Fruit fly (Drosophila melanogaster) whole organism, embryonic: Measurements from ENCODE around the gene CG13404.

Experiments
- B-H1 ChIP-seq: fragments of 200-800 bp; sonication (Bioruptor generic); IDR thresholded peaks from 3 replicates; pipeline ENCODE4 v1.3.6; 2022; ENCODE audit warnings: missing biosample characterization, missing genetic modification characterization
- Blimp-1 ChIP-seq: fragments of 200-800 bp; sonication (Bioruptor generic); optimal IDR thresholded peaks from 3 replicates; lab custom pipeline; 2018; ENCODE audit warnings: missing biosample characterization, missing genetic modification characterization, mild to moderate bottlenecking, moderate library complexity, missing genetic modification reagents
- C15 ChIP-seq: fragments of 200-800 bp; sonication (Bioruptor generic); IDR thresholded peaks from 3 replicates; pipeline ENCODE4 v1.3.6; 2022; ENCODE audit warnings: missing biosample characterization, missing genetic modification characterization
- CG10267 ChIP-seq: fragments of 200-800 bp; sonication (Bioruptor generic); optimal IDR thresholded peaks from 2 replicates; lab custom pipeline; 2018; ENCODE audit warnings: missing biosample characterization, mild to moderate bottlenecking, missing genetic modification characterization, moderate library complexity
- CG10321 ChIP-seq: fragments of 200-800 bp; sonication (Bioruptor generic); IDR thresholded peaks from 2 replicates; pipeline ENCODE4 v1.3.6; 2022; ENCODE audit warnings: missing biosample characterization, missing genetic modification characterization
- CG11504 ChIP-seq: fragments of 200-800 bp; sonication (Bioruptor generic); optimal IDR thresholded peaks from 3 replicates; lab custom pipeline; 2019; ENCODE audit warnings: missing biosample characterization, mild to moderate bottlenecking, missing genetic modification characterization, moderate library complexity
- CG12104 ChIP-seq: fragments of 200-800 bp; sonication (Bioruptor generic); optimal IDR thresholded peaks from 3 replicates; lab custom pipeline; 2016; ENCODE audit warnings: missing biosample characterization, missing genetic modification characterization
- CG12236 ChIP-seq: fragments of 200-800 bp; sonication (Bioruptor generic); optimal IDR thresholded peaks from 2 replicates; lab custom pipeline; 2016; ENCODE audit warnings: missing biosample characterization, missing genetic modification characterization
- CG13123 ChIP-seq: fragments of 200-800 bp; sonication (Bioruptor generic); optimal IDR thresholded peaks from 2 replicates; lab custom pipeline; 2016; ENCODE audit warnings: missing biosample characterization, missing genetic modification characterization
- CG13894 ChIP-seq: fragments of 200-800 bp; sonication (Bioruptor generic); optimal IDR thresholded peaks from 3 replicates; lab custom pipeline; 2018; ENCODE audit warnings: missing biosample characterization, mild to moderate bottlenecking, missing genetic modification characterization, moderate library complexity
- CG14014 ChIP-seq: fragments of 200-800 bp; sonication (Bioruptor generic); IDR thresholded peaks from 2 replicates; pipeline ENCODE4 v1.3.6; 2022; ENCODE audit warnings: missing biosample characterization, missing genetic modification characterization
- CG14667 ChIP-seq: fragments of 200-800 bp; sonication (Bioruptor generic); IDR thresholded peaks from 2 replicates; pipeline ENCODE4 v1.3.6; 2022; ENCODE audit warnings: missing biosample characterization, missing genetic modification characterization
- CG15073 ChIP-seq: fragments of 200-800 bp; sonication (Bioruptor generic); optimal IDR thresholded peaks from 2 replicates; lab custom pipeline; 2016; ENCODE audit warnings: missing biosample characterization, missing genetic modification characterization
- CG1647 ChIP-seq: fragments of 200-800 bp; sonication (Bioruptor generic); optimal IDR thresholded peaks from 3 replicates; lab custom pipeline; 2016; ENCODE audit warnings: missing biosample characterization, missing genetic modification characterization
- CG17568 ChIP-seq: fragments of 200-800 bp; sonication (Bioruptor generic); optimal IDR thresholded peaks from 2 replicates; lab custom pipeline; 2018; ENCODE audit warnings: missing biosample characterization, mild to moderate bottlenecking, missing genetic modification characterization, moderate library complexity
- CG18599 ChIP-seq: fragments of 200-800 bp; sonication (Bioruptor generic); optimal IDR thresholded peaks from 3 replicates; lab custom pipeline; 2017; ENCODE audit warnings: missing biosample characterization, missing genetic modification characterization, mild to moderate bottlenecking, moderate library complexity, missing genetic modification reagents
- CG30403 ChIP-seq: fragments of 200-800 bp; sonication (Bioruptor generic); optimal IDR thresholded peaks from 3 replicates; lab custom pipeline; 2016; ENCODE audit warnings: missing biosample characterization, missing genetic modification characterization
- CG31388 ChIP-seq: fragments of 200-800 bp; sonication (Bioruptor generic); optimal IDR thresholded peaks from 2 replicates; lab custom pipeline; 2016; ENCODE audit warnings: missing biosample characterization, missing genetic modification characterization
- CG33213 ChIP-seq: fragments of 200-800 bp; sonication (Bioruptor generic); optimal IDR thresholded peaks from 3 replicates; lab custom pipeline; 2016; ENCODE audit warnings: missing biosample characterization, missing genetic modification characterization
- CG7556 ChIP-seq: fragments of 200-800 bp; sonication (Bioruptor generic); optimal IDR thresholded peaks from 2 replicates; lab custom pipeline; 2017; ENCODE audit warnings: missing biosample characterization, mild to moderate bottlenecking, missing genetic modification characterization
- Dek ChIP-seq: fragments of 200-800 bp; sonication (Bioruptor generic); optimal IDR thresholded peaks from 3 replicates; lab custom pipeline; 2019; ENCODE audit warnings: missing biosample characterization, mild to moderate bottlenecking, missing genetic modification characterization, moderate library complexity
- E2f1 ChIP-seq: fragments of 200-800 bp; sonication (Bioruptor generic); IDR thresholded peaks from 2 replicates; pipeline ENCODE4 v1.3.6; 2022; ENCODE audit warnings: missing biosample characterization, missing genetic modification characterization
- Hr51 ChIP-seq, 2 experiments: fragments of 200-800 bp; sonication (Bioruptor generic); optimal IDR thresholded peaks; 2 replicates in 1 of 2; 3 replicates in 1 of 2; lab custom pipeline; 2016 to 2018; ENCODE audit warnings: missing biosample characterization in 2 of 2, missing genetic modification characterization in 2 of 2, mild to moderate bottlenecking in 1 of 2, moderate library complexity in 1 of 2
- Hr78 ChIP-seq, 2 experiments: fragments of 200-800 bp in 1 of 2; fragments of >200 bp in 1 of 2; sonication (Bioruptor generic) in 1 of 2; optimal IDR thresholded peaks; 2 replicates each; lab custom pipeline; 2017 to 2019; ENCODE audit warnings: missing biosample characterization in 2 of 2, missing genetic modification characterization in 2 of 2, mild to moderate bottlenecking in 1 of 2, moderate library complexity in 1 of 2
- MTF-1 ChIP-seq: fragments of 200-800 bp; sonication (Bioruptor generic); optimal IDR thresholded peaks from 2 replicates; lab custom pipeline; 2018; ENCODE audit warnings: missing biosample characterization, mild to moderate bottlenecking, missing genetic modification characterization, borderline replicate concordance
- NK7.1 ChIP-seq: fragments of 200-800 bp; sonication (Bioruptor generic); optimal IDR thresholded peaks from 3 replicates; lab custom pipeline; 2016; ENCODE audit warnings: missing biosample characterization, missing genetic modification characterization
- amos ChIP-seq: fragments of 200-800 bp; sonication (Bioruptor generic); IDR thresholded peaks from 2 replicates; pipeline ENCODE4 v1.3.6; 2022; ENCODE audit warnings: missing biosample characterization, missing genetic modification characterization; ENCODE audit not compliant: partially characterized antibody
- bowl ChIP-seq: fragments of 200-800 bp; sonication (Bioruptor generic); IDR thresholded peaks from 2 replicates; pipeline ENCODE4 v1.3.6; 2022; ENCODE audit warnings: missing biosample characterization, missing genetic modification characterization
- dan ChIP-seq: fragments of 200-800 bp; sonication (Bioruptor generic); IDR thresholded peaks from 2 replicates; pipeline ENCODE4 v1.3.6; 2022; ENCODE audit warnings: missing biosample characterization, missing genetic modification characterization
- dysf ChIP-seq: fragments of 200-800 bp; sonication (Bioruptor generic); IDR thresholded peaks from 3 replicates; pipeline ENCODE4 v1.3.6; 2022; ENCODE audit warnings: missing biosample characterization, missing genetic modification characterization
- en ChIP-seq: fragments of 200-800 bp; sonication (Bioruptor generic); optimal IDR thresholded peaks from 2 replicates; lab custom pipeline; 2016; ENCODE audit warnings: missing biosample characterization, missing genetic modification characterization
- fru ChIP-seq: fragments of >200 bp; optimal IDR thresholded peaks from 2 replicates; lab custom pipeline; 2017
- fu2 ChIP-seq: fragments of 200-800 bp; sonication (Bioruptor generic); optimal IDR thresholded peaks from 2 replicates; lab custom pipeline; 2016; ENCODE audit warnings: missing biosample characterization, missing genetic modification characterization
- gem ChIP-seq: fragments of 200-800 bp; sonication (Bioruptor generic); optimal IDR thresholded peaks from 2 replicates; lab custom pipeline; 2019; ENCODE audit warnings: missing biosample characterization, mild to moderate bottlenecking, missing genetic modification characterization, moderate library complexity
- gsb ChIP-seq: fragments of 200-800 bp; sonication (Bioruptor generic); IDR thresholded peaks from 2 replicates; pipeline ENCODE4 v1.3.6; 2022; ENCODE audit warnings: missing biosample characterization, missing genetic modification characterization
- kah ChIP-seq: fragments of 200-800 bp; sonication (Bioruptor generic); optimal IDR thresholded peaks from 2 replicates; lab custom pipeline; 2018; ENCODE audit warnings: missing biosample characterization, mild to moderate bottlenecking, missing genetic modification characterization
- lab ChIP-seq: fragments of 200-800 bp; sonication (Bioruptor generic); optimal IDR thresholded peaks from 3 replicates; lab custom pipeline; 2017; ENCODE audit warnings: missing biosample characterization, missing genetic modification characterization, mild to moderate bottlenecking, moderate library complexity, missing genetic modification reagents
- nau ChIP-seq: fragments of 200-800 bp; sonication (Bioruptor generic); optimal IDR thresholded peaks from 3 replicates; lab custom pipeline; 2017; ENCODE audit warnings: missing biosample characterization, mild to moderate bottlenecking, missing genetic modification characterization, missing genetic modification reagents
- onecut ChIP-seq: fragments of 200-800 bp; sonication (Bioruptor generic); IDR thresholded peaks from 2 replicates; pipeline ENCODE4 v1.3.6; 2022; ENCODE audit warnings: missing biosample characterization, missing genetic modification characterization
- otp ChIP-seq: fragments of 200-800 bp; sonication (Bioruptor generic); IDR thresholded peaks from 3 replicates; pipeline ENCODE4, ENCODE4 v1.3.6; 2022; ENCODE audit warnings: missing biosample characterization, missing genetic modification characterization
- pnt ChIP-seq: fragments of 200-800 bp; sonication (Bioruptor generic); optimal IDR thresholded peaks from 3 replicates; lab custom pipeline; 2016; ENCODE audit warnings: missing biosample characterization, missing genetic modification characterization
- prd ChIP-seq, 3 experiments: fragments of >200 bp in 2 of 3; fragments of 200-800 bp in 1 of 3; sonication (Bioruptor generic) in 1 of 3; optimal IDR thresholded peaks in 2 of 3; IDR thresholded peaks in 1 of 3; 2 replicates in 2 of 3; 3 replicates in 1 of 3; pipeline versions ENCODE4 v1.3.6 to Lab custom; 2017 to 2022; ENCODE audit warnings: missing biosample characterization in 1 of 3, missing genetic modification characterization in 1 of 3
- sim ChIP-seq: fragments of 200-800 bp; sonication (Bioruptor generic); IDR thresholded peaks from 2 replicates; pipeline ENCODE4 v1.3.6; 2022; ENCODE audit warnings: missing biosample characterization, missing genetic modification characterization
- sqz ChIP-seq: fragments of 200-800 bp; sonication (Bioruptor generic); optimal IDR thresholded peaks from 3 replicates; lab custom pipeline; 2018; ENCODE audit warnings: missing biosample characterization, mild to moderate bottlenecking, missing genetic modification characterization
- tgo ChIP-seq: fragments of 200-800 bp; sonication (Bioruptor generic); IDR thresholded peaks from 3 replicates; pipeline ENCODE4 v1.3.6; 2022; ENCODE audit warnings: missing biosample characterization, missing genetic modification characterization
- tna ChIP-seq: fragments of 200-800 bp; sonication (Bioruptor generic); IDR thresholded peaks from 2 replicates; pipeline ENCODE4 v1.3.6; 2022; ENCODE audit warnings: missing biosample characterization, missing genetic modification characterization; ENCODE audit not compliant: partially characterized antibody
- ttk ChIP-seq: fragments of 200-800 bp; sonication (Bioruptor generic); IDR thresholded peaks from 2 replicates; pipeline ENCODE4 v2.1.2; 2022; ENCODE audit warnings: missing biosample characterization, missing genetic modification characterization
- vvl ChIP-seq: fragments of 200-800 bp; sonication (Bioruptor generic); IDR thresholded peaks from 2 replicates; pipeline ENCODE4 v1.3.6; 2022; ENCODE audit warnings: missing biosample characterization, missing genetic modification characterization
- yki ChIP-seq: fragments of >200 bp; optimal IDR thresholded peaks from 3 replicates; lab custom pipeline; 2018
- z ChIP-seq: fragments of 200-800 bp; sonication (Bioruptor generic); IDR thresholded peaks from 3 replicates; pipeline ENCODE4 v1.3.6; 2022; ENCODE audit warnings: missing biosample characterization, missing genetic modification characterization
- zen ChIP-seq: fragments of 200-800 bp; sonication (Bioruptor generic); optimal IDR thresholded peaks from 3 replicates; lab custom pipeline; 2018; ENCODE audit warnings: missing biosample characterization, mild to moderate bottlenecking, missing genetic modification characterization, moderate library complexity
- zfh2 ChIP-seq: fragments of 200-800 bp; sonication (Bioruptor generic); optimal IDR thresholded peaks from 2 replicates; lab custom pipeline; 2016; ENCODE audit warnings: missing biosample characterization, missing genetic modification characterization

The CG13404 gene

dm6 chrX:14218045-14218483 is 48.0 kb downstream of the CG13404 start (continued):
- TF ChIP-seq otp (GFP tag; lab: Robert Waterston, UW), result peak; percentile 78; the same call in 2 of the 3 replicates
- TF ChIP-seq CG13123 (GFP tag; lab: Kevin White, UChicago), result peak; percentile 64
- peak; percentile 13 for TF ChIP-seq CG33213 (GFP tag; lab: Kevin White, UChicago)
- peak; percentile 58 for TF ChIP-seq CG10321 (GFP tag; lab: Robert Waterston, UW)
- TF ChIP-seq prd (optimal IDR thresholded peaks at IDR 0.05; lab: Kevin White, UChicago), result no peak
- TF ChIP-seq prd (GFP tag; IDR thresholded peaks at IDR 0.05; lab: Robert Waterston, UW), result peak; percentile 93
- peak; percentile 81 for TF ChIP-seq CG14667 (GFP tag; lab: Robert Waterston, UW)
- TF ChIP-seq en (GFP tag; lab: Kevin White, UChicago), result peak; percentile 45
- peak; percentile 81 for TF ChIP-seq nau
- peak; percentile 88 for TF ChIP-seq Blimp-1 (GFP tag; lab: Kevin White, UChicago)
- TF ChIP-seq CG12104 (GFP tag; lab: Kevin White, UChicago), result peak; percentile 81
- TF ChIP-seq dysf (GFP tag; lab: Robert Waterston, UW), result peak; percentile 93
- TF ChIP-seq yki (lab: Kevin White, UChicago), result no peak
- peak; percentile 73 for TF ChIP-seq pnt (GFP tag; lab: Kevin White, UChicago)
- TF ChIP-seq z (GFP tag; lab: Robert Waterston, UW), result no peak
- TF ChIP-seq zen, result peak; percentile 84
- no peak for TF ChIP-seq fru
- peak; percentile 77 for TF ChIP-seq ttk (GFP tag; lab: Robert Waterston, UW)
- peak; percentile 81 for TF ChIP-seq sim (GFP tag; lab: Robert Waterston, UW)
- peak; percentile 48 for TF ChIP-seq fu2 (GFP tag; lab: Kevin White, UChicago)
- TF ChIP-seq CG12236 (GFP tag; lab: Kevin White, UChicago), result peak; percentile 27
- TF ChIP-seq NK7.1, result peak; percentile 15
- peak; percentile 84 for TF ChIP-seq E2f1 (GFP tag; lab: Robert Waterston, UW)
- TF ChIP-seq zfh2 (GFP tag; lab: Kevin White, UChicago), result peak; percentile 39
- peak; percentile 89 for TF ChIP-seq tgo (GFP tag; lab: Robert Waterston, UW)
- peak; percentile 71 for TF ChIP-seq onecut (GFP tag; lab: Robert Waterston, UW)
- TF ChIP-seq B-H1 (GFP tag; lab: Robert Waterston, UW), result peak; percentile 85
- peak; percentile 61; the same call in 1 of the 2 replicates for TF ChIP-seq bowl (GFP tag; lab: Robert Waterston, UW)
- no peak for TF ChIP-seq tna (GFP tag; lab: Robert Waterston, UW)
- no peak for TF ChIP-seq amos
- TF ChIP-seq Dek, result peak; percentile 87
- peak; percentile 37 for TF ChIP-seq CG13894 (tag; lab: Kevin White, UChicago)
- peak; percentile 62 for TF ChIP-seq kah (GFP tag; lab: Kevin White, UChicago)
- peak; percentile 61 for TF ChIP-seq CG1647 (GFP tag; lab: Kevin White, UChicago)
- TF ChIP-seq CG15073 (GFP tag; lab: Kevin White, UChicago), result peak; percentile 36
- TF ChIP-seq C15 (GFP tag; lab: Robert Waterston, UW), result peak; percentile 81; the same call in 2 of the 3 replicates
- peak; percentile 91 for TF ChIP-seq CG7556
- peak in 1 of 2 experiments; percentile 53 for TF ChIP-seq Hr78 (GFP tag; optimal IDR thresholded peaks at IDR 0.05; lab: Kevin White, UChicago)
- TF ChIP-seq MTF-1 (GFP tag; lab: Kevin White, UChicago), result peak; percentile 71
- peak; percentile 74 for TF ChIP-seq gsb (GFP tag; lab: Robert Waterston, UW)
- TF ChIP-seq, all 482 proteins: peak for 387

- TF ChIP-seq CG31388 (GFP tag; lab: Kevin White, UChicago) (no peak), CG17568 (no peak), Hr51 (GFP tag; optimal IDR thresholded peaks at IDR 0.05; lab: Kevin White, UChicago) (peak in 1 of 2 experiments; percentile 15), CG30403 (peak; percentile 8), lab (GFP tag; lab: Kevin White, UChicago) (peak; percentile 1), CG10267 (tag; lab: Kevin White, UChicago) (no peak), vvl (no peak), gem (tag; lab: Kevin White, UChicago) (peak; percentile 42), CG11504 (tag; lab: Kevin White, UChicago) (peak; percentile 23), dan (GFP tag; lab: Robert Waterston, UW) (no peak), CG14014 (GFP tag; lab: Robert Waterston, UW) (0 out of 2 replicates have a peak, but pooled peaks have one; percentile 21), CG18599 (GFP tag; lab: Kevin White, UChicago) (no peak), sqz (no peak)
Observed at dm6 chrX:14216844-14217243, 49.2 kb downstream of the CG13404 start.
